Fruit fly (Drosophila melanogaster) whole organism, adult: ENCODE data around the gene abd-A.

Experiments used
- CG11617 ChIP-seq: fragments of 200-800 bp; sonication (Bioruptor generic); optimal IDR thresholded peaks from 2 replicates; lab custom pipeline; 2017; ENCODE audit warnings: mild to moderate bottlenecking, missing biosample characterization, missing genetic modification reagents, missing genetic modification characterization
- CG12768 ChIP-seq: fragments of 200-800 bp; sonication (Bioruptor generic); optimal IDR thresholded peaks from 2 replicates; lab custom pipeline; 2017; ENCODE audit warnings: missing biosample characterization, missing genetic modification characterization, mild to moderate bottlenecking, moderate library complexity, missing genetic modification reagents
- CG14711 ChIP-seq: fragments of 200-800 bp; sonication (Bioruptor generic); optimal IDR thresholded peaks from 2 replicates; lab custom pipeline; 2018; ENCODE audit warnings: missing biosample characterization, mild to moderate bottlenecking, missing genetic modification characterization, moderate library complexity
- CG1620 ChIP-seq: fragments of 200-800 bp; sonication (Bioruptor generic); optimal IDR thresholded peaks from 2 replicates; lab custom pipeline; 2016; ENCODE audit warnings: missing biosample characterization, missing genetic modification characterization
- CG33017 ChIP-seq: fragments of 200-800 bp; sonication (Bioruptor generic); optimal IDR thresholded peaks from 2 replicates; lab custom pipeline; 2018; ENCODE audit warnings: missing biosample characterization, mild to moderate bottlenecking, missing genetic modification characterization, moderate library complexity
- CG5204 ChIP-seq: fragments of 200-800 bp; sonication (Bioruptor generic); optimal IDR thresholded peaks from 2 replicates; lab custom pipeline; 2016; ENCODE audit warnings: missing biosample characterization, missing genetic modification characterization
- CG7045 ChIP-seq: fragments of 200-800 bp; sonication (Bioruptor generic); optimal IDR thresholded peaks from 2 replicates; lab custom pipeline; 2017; ENCODE audit warnings: missing biosample characterization, mild to moderate bottlenecking, missing genetic modification characterization
- CG7101 ChIP-seq: fragments of 200-800 bp; sonication (Bioruptor generic); optimal IDR thresholded peaks from 2 replicates; lab custom pipeline; 2018; ENCODE audit warnings: missing biosample characterization, mild to moderate bottlenecking, missing genetic modification characterization, moderate library complexity
- Clk ChIP-seq: fragments of 200-800 bp; sonication (Bioruptor generic); optimal IDR thresholded peaks from 2 replicates; lab custom pipeline; 2017; ENCODE audit warnings: missing biosample characterization, missing genetic modification characterization
- Crg-1 ChIP-seq: fragments of 200-800 bp; sonication (Bioruptor generic); optimal IDR thresholded peaks from 2 replicates; lab custom pipeline; 2016; ENCODE audit warnings: missing biosample characterization, missing genetic modification characterization
- Hr96 ChIP-seq: fragments of 200-800 bp; sonication (Bioruptor generic); optimal IDR thresholded peaks from 2 replicates; lab custom pipeline; 2016; ENCODE audit warnings: missing biosample characterization, missing genetic modification characterization
- Mnt ChIP-seq: fragments of 200-800 bp; sonication (Bioruptor generic); optimal IDR thresholded peaks from 2 replicates; lab custom pipeline; 2016; ENCODE audit warnings: missing biosample characterization, mild to moderate bottlenecking, missing genetic modification characterization
- bab1 ChIP-seq: fragments of 200-800 bp; sonication (Bioruptor generic); optimal IDR thresholded peaks from 3 replicates; lab custom pipeline; 2019; ENCODE audit warnings: missing biosample characterization, mild to moderate bottlenecking, missing genetic modification characterization, moderate library complexity
- cic ChIP-seq: fragments of 200-800 bp; sonication (Bioruptor generic); optimal IDR thresholded peaks from 2 replicates; lab custom pipeline; 2017; ENCODE audit warnings: missing biosample characterization, mild to moderate bottlenecking, missing genetic modification characterization, moderate library complexity
- cnc ChIP-seq, 2 experiments: fragments of >200 bp; optimal IDR thresholded peaks; 2 replicates each; lab custom pipeline; 2017
- kay ChIP-seq: fragments of 200-800 bp; sonication (Bioruptor generic); peaks from one replicate; lab custom pipeline; 2016; ENCODE audit warnings: missing biosample characterization, missing genetic modification characterization, borderline replicate concordance
- ovo ChIP-seq: fragments of 200-800 bp; sonication (Bioruptor generic); optimal IDR thresholded peaks from 2 replicates; lab custom pipeline; 2016; ENCODE audit warnings: missing biosample characterization, missing genetic modification characterization
- pad ChIP-seq: fragments of 200-800 bp; sonication (Bioruptor generic); optimal IDR thresholded peaks from 3 replicates; lab custom pipeline; 2017; ENCODE audit warnings: missing biosample characterization, missing genetic modification characterization, mild to moderate bottlenecking, moderate library complexity, missing genetic modification reagents
- tj ChIP-seq: fragments of 200-800 bp; sonication (Bioruptor generic); optimal IDR thresholded peaks from 3 replicates; lab custom pipeline; 2017; ENCODE audit warnings: missing biosample characterization, mild to moderate bottlenecking, missing genetic modification characterization, moderate library complexity
- toe ChIP-seq: fragments of 200-800 bp; sonication (Bioruptor generic); optimal IDR thresholded peaks from 2 replicates; lab custom pipeline; 2016; ENCODE audit warnings: missing biosample characterization, missing genetic modification characterization

Gene abd-A

DNA sequence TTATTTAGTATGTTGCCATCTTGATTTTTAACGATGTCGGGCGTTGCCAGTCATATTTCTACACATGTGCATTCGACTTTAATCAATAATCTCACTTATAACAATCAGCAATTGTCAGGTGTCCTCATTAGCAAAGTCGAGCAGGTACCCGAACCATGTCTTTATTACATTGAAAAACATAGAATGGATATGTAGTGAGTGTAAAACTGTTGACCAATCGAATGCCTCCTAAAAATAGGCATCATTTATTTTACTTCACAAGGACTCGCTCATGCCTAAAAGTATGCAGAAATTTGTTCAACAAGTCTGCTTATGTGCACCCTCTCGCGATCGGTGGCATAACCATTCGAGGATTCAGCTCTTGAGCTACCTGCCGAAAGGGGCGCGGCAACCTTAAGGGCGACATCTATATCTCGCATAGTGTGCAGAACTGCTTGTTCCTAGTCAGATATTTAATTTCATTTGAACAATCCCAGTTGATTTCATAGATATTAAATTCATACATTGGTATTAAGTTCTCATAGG lies 31.3 kb downstream of the abd-A start:
- no peak for TF ChIP-seq Crg-1 (GFP tag; lab: Kevin White, UChicago)
- TF ChIP-seq CG7101 (tag; lab: Kevin White, UChicago): no peak
- peak; percentile 50 for TF ChIP-seq toe (GFP tag; lab: Kevin White, UChicago)
- no peak for TF ChIP-seq CG11617 (GFP tag; lab: Kevin White, UChicago)
- TF ChIP-seq CG5204: peak; percentile 18
- TF ChIP-seq ovo: no peak
- peak; percentile 51 for TF ChIP-seq bab1
- no peak for TF ChIP-seq cnc (optimal IDR thresholded peaks at IDR 0.05; lab: Kevin White, UChicago)
- TF ChIP-seq CG1620: peak; percentile 45
- TF ChIP-seq CG14711 (tag; lab: Kevin White, UChicago): no peak
- TF ChIP-seq CG12768 (GFP tag; lab: Kevin White, UChicago): no peak
- peak; percentile 56 for TF ChIP-seq Hr96 (GFP tag; lab: Kevin White, UChicago)
- TF ChIP-seq Mnt: peak; percentile 24

DNA sequence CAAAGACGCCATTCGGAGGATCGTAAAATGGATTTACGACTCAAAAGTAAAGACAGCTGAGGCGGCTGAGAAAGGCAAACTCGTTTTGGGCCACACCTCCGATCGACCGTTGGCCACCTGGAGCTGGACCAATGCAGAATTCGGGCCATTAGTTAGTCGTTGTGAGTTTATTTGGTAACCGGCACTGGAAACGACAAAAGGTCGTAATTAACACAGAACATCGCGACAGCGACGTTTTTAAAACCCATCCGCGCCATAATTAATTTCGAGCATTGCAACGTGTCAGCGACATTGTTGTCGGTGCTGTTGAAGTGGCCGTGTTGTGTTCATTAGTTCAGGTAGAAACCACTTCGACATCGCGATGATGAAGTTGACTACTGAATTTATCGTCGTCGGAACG lies 32.0 kb downstream of the abd-A start:
- TF ChIP-seq CG33017 (tag; lab: Kevin White, UChicago) (no peak), bab1 (no peak), pad (GFP tag; lab: Kevin White, UChicago) (no peak), kay (GFP tag; lab: Kevin White, UChicago) (no peak), Hr96 (GFP tag; lab: Kevin White, UChicago) (no peak), CG11617 (GFP tag; lab: Kevin White, UChicago) (no peak), CG1620 (no peak), cic (GFP tag; lab: Kevin White, UChicago) (no peak), ovo (no peak), CG14711 (tag; lab: Kevin White, UChicago) (no peak), Clk (GFP tag; lab: Kevin White, UChicago) (no peak), Crg-1 (GFP tag; lab: Kevin White, UChicago) (no peak)

DNA sequence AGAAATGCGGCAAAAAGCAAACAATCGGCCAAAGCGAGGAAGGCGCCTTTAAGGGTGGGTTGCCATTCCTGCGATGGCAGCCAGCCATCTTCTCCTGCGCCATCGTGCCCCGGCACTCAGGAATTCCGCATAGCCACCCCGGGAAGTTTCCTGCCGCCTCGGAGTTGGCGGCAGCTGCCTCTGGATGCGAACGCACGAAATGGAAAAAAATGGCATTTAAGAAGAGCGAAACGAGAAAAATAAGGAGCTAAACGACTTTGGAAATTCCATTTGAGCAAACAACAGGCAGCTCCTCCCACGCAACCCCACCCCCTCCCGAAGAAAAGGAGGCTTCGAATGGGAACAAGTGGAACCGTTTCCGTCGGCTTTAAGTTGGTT lies 35.3 kb downstream of the abd-A start:
- TF ChIP-seq tj (GFP tag; lab: Kevin White, UChicago): no peak

DNA sequence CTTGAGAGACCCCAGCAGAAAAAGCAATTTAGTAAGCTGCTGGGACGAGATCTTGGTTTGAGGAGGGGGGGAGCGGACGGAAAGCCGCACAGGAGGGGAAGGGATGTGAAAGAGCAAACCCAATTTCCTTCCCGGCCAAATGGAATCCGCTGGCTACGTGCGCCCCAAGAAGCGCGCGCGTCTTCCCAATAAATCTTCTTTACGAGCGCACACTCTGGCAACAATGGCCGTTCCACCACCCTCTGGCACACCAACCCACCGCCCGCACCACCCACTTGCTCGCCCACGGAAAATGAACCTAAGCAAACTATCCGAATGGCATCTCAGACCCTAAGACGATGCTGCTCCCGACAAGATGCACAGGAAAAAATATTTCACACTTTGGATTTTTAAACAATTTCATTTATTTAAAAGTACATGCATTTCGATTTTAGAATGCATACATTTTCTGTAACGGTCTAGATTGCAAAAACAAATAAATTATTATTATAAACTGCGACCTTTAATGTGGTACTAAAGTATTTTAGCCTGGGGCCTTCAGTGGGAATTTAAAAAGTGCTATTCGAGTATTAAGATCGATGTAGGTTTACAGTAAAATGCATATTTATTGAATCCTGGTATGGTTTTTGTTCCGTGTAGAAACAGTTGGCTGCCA lies 35.8 kb downstream of the abd-A start:
- TF ChIP-seq tj (GFP tag; lab: Kevin White, UChicago): no peak
- TF ChIP-seq cic (GFP tag; lab: Kevin White, UChicago): no peak

DNA sequence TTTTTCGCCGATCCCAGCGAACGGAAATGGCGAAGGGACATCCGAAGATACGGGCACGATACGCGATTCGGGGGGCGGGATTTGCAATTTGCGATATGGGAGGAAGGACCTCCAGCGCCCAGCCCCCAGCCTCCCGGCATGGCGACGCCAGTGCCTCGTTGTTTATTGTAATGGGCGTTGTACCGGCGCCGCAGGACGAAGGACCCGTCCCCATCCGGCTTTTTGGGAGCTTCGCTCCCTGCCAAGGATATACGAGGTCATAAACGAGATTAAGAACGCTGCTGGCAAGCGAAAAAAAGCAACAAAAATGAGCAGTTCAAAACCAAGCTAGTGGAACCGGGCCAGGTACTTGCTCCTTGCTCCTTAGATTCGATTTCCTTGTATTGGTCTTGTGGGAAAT lies 37.3 kb downstream of the abd-A start:
- TF ChIP-seq CG14711 (tag; lab: Kevin White, UChicago) (no peak), Hr96 (GFP tag; lab: Kevin White, UChicago) (no peak), CG7101 (tag; lab: Kevin White, UChicago) (no peak), bab1 (no peak), Clk (GFP tag; lab: Kevin White, UChicago) (no peak), CG11617 (GFP tag; lab: Kevin White, UChicago) (no peak), cnc (optimal IDR thresholded peaks at IDR 0.05; lab: Kevin White, UChicago) (no peak)

DNA sequence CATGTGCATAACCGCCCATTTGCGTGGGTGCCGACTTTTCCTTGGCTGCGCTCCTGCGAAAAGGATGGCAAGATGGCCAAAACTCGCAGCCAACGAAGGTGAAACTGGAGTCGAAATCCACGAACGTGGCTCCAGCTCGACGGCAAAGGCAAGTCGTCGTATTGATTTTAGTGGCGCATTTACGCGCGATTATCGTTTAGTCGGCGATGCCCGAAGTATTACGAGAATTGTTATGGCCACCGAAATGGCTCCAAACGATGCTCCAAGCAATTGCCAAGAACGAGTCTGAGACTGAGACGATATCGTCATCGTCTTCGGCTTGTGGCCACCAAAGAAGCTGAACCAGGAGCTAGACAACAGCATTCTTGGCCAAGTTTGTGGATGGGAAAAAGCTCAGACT lies 38.2 kb downstream of the abd-A start:
- TF ChIP-seq cic (GFP tag; lab: Kevin White, UChicago) (no peak), CG33017 (tag; lab: Kevin White, UChicago) (no peak), CG5204 (no peak), cnc (optimal IDR thresholded peaks at IDR 0.05; lab: Kevin White, UChicago) (no peak), ovo (no peak), CG7045 (no peak), kay (GFP tag; lab: Kevin White, UChicago) (no peak), CG7101 (tag; lab: Kevin White, UChicago) (no peak), Hr96 (GFP tag; lab: Kevin White, UChicago) (no peak), bab1 (no peak), toe (GFP tag; lab: Kevin White, UChicago) (no peak), CG1620 (no peak), pad (GFP tag; lab: Kevin White, UChicago) (no peak), Crg-1 (GFP tag; lab: Kevin White, UChicago) (no peak), CG11617 (GFP tag; lab: Kevin White, UChicago) (no peak), Mnt (no peak), Clk (GFP tag; lab: Kevin White, UChicago) (no peak), CG14711 (tag; lab: Kevin White, UChicago) (no peak), CG12768 (GFP tag; lab: Kevin White, UChicago) (no peak)

DNA sequence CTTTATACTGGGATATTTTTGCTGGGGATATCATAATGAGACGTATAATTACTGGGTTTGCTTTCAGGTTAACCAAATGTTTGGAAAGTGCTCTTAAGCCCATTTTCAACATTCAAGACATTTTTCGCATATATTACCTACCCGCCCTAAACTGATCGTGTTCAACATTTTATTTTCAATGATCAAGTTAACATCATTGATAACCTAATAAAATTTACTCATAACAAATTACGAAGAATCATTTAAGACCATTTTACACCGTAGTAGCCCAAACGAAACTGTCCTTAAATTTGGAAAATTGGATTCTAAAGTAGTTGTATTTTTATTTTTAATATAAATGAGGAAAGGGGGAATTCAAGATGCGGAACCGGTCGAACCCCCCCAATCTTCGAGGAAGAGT lies 41.8 kb downstream of the abd-A start, which contains the start of gene Glut3:
Gene Glut3 (plus strand): TSS at position 301 of the 400 bp plus-strand sequence.
- no peak for TF ChIP-seq bab1
- no peak for TF ChIP-seq pad (GFP tag; lab: Kevin White, UChicago)
- no peak for TF ChIP-seq tj (GFP tag; lab: Kevin White, UChicago)
- TF ChIP-seq Hr96 (GFP tag; lab: Kevin White, UChicago): no peak
- TF ChIP-seq cic (GFP tag; lab: Kevin White, UChicago): no peak
- no peak for TF ChIP-seq ovo
- no peak for TF ChIP-seq CG11617 (GFP tag; lab: Kevin White, UChicago)
- no peak for TF ChIP-seq Mnt
- TF ChIP-seq CG5204: no peak
- no peak for TF ChIP-seq kay (GFP tag; lab: Kevin White, UChicago)
- TF ChIP-seq Clk (GFP tag; lab: Kevin White, UChicago): no peak
- no peak for TF ChIP-seq CG7101 (tag; lab: Kevin White, UChicago)
- no peak for TF ChIP-seq CG12768 (GFP tag; lab: Kevin White, UChicago)
- TF ChIP-seq Crg-1 (GFP tag; lab: Kevin White, UChicago): no peak
- no peak for TF ChIP-seq CG1620
- no peak for TF ChIP-seq toe (GFP tag; lab: Kevin White, UChicago)
- TF ChIP-seq CG33017 (tag; lab: Kevin White, UChicago): no peak
- no peak for TF ChIP-seq cnc (optimal IDR thresholded peaks at IDR 0.05; lab: Kevin White, UChicago)
- no peak for TF ChIP-seq CG14711 (tag; lab: Kevin White, UChicago)
